Fruit fly (Drosophila melanogaster) whole organism, adult: ENCODE results near the gene Hmu.

Experiments used
- CG11617 ChIP-seq: fragments of 200-800 bp; sonication (Bioruptor generic); optimal IDR thresholded peaks from 2 replicates; lab custom pipeline; 2017; ENCODE audit warnings: mild to moderate bottlenecking, missing biosample characterization, missing genetic modification reagents, missing genetic modification characterization
- CG12768 ChIP-seq: fragments of 200-800 bp; sonication (Bioruptor generic); optimal IDR thresholded peaks from 2 replicates; lab custom pipeline; 2017; ENCODE audit warnings: missing biosample characterization, missing genetic modification characterization, mild to moderate bottlenecking, moderate library complexity, missing genetic modification reagents
- CG14711 ChIP-seq: fragments of 200-800 bp; sonication (Bioruptor generic); optimal IDR thresholded peaks from 2 replicates; lab custom pipeline; 2018; ENCODE audit warnings: missing biosample characterization, mild to moderate bottlenecking, missing genetic modification characterization, moderate library complexity
- CG1620 ChIP-seq: fragments of 200-800 bp; sonication (Bioruptor generic); optimal IDR thresholded peaks from 2 replicates; lab custom pipeline; 2016; ENCODE audit warnings: missing biosample characterization, missing genetic modification characterization
- CG33017 ChIP-seq: fragments of 200-800 bp; sonication (Bioruptor generic); optimal IDR thresholded peaks from 2 replicates; lab custom pipeline; 2018; ENCODE audit warnings: missing biosample characterization, mild to moderate bottlenecking, missing genetic modification characterization, moderate library complexity
- CG5204 ChIP-seq: fragments of 200-800 bp; sonication (Bioruptor generic); optimal IDR thresholded peaks from 2 replicates; lab custom pipeline; 2016; ENCODE audit warnings: missing biosample characterization, missing genetic modification characterization
- CG7045 ChIP-seq: fragments of 200-800 bp; sonication (Bioruptor generic); optimal IDR thresholded peaks from 2 replicates; lab custom pipeline; 2017; ENCODE audit warnings: missing biosample characterization, mild to moderate bottlenecking, missing genetic modification characterization
- CG7101 ChIP-seq: fragments of 200-800 bp; sonication (Bioruptor generic); optimal IDR thresholded peaks from 2 replicates; lab custom pipeline; 2018; ENCODE audit warnings: missing biosample characterization, mild to moderate bottlenecking, missing genetic modification characterization, moderate library complexity
- Clk ChIP-seq: fragments of 200-800 bp; sonication (Bioruptor generic); optimal IDR thresholded peaks from 2 replicates; lab custom pipeline; 2017; ENCODE audit warnings: missing biosample characterization, missing genetic modification characterization
- Crg-1 ChIP-seq: fragments of 200-800 bp; sonication (Bioruptor generic); optimal IDR thresholded peaks from 2 replicates; lab custom pipeline; 2016; ENCODE audit warnings: missing biosample characterization, missing genetic modification characterization
- Hr96 ChIP-seq: fragments of 200-800 bp; sonication (Bioruptor generic); optimal IDR thresholded peaks from 2 replicates; lab custom pipeline; 2016; ENCODE audit warnings: missing biosample characterization, missing genetic modification characterization
- Mnt ChIP-seq: fragments of 200-800 bp; sonication (Bioruptor generic); optimal IDR thresholded peaks from 2 replicates; lab custom pipeline; 2016; ENCODE audit warnings: missing biosample characterization, mild to moderate bottlenecking, missing genetic modification characterization
- bab1 ChIP-seq: fragments of 200-800 bp; sonication (Bioruptor generic); optimal IDR thresholded peaks from 3 replicates; lab custom pipeline; 2019; ENCODE audit warnings: missing biosample characterization, mild to moderate bottlenecking, missing genetic modification characterization, moderate library complexity
- cic ChIP-seq: fragments of 200-800 bp; sonication (Bioruptor generic); optimal IDR thresholded peaks from 2 replicates; lab custom pipeline; 2017; ENCODE audit warnings: missing biosample characterization, mild to moderate bottlenecking, missing genetic modification characterization, moderate library complexity
- cnc ChIP-seq, 2 experiments: fragments of >200 bp; optimal IDR thresholded peaks; 2 replicates each; lab custom pipeline; 2017
- kay ChIP-seq: fragments of 200-800 bp; sonication (Bioruptor generic); peaks from one replicate; lab custom pipeline; 2016; ENCODE audit warnings: missing biosample characterization, missing genetic modification characterization, borderline replicate concordance
- ovo ChIP-seq: fragments of 200-800 bp; sonication (Bioruptor generic); optimal IDR thresholded peaks from 2 replicates; lab custom pipeline; 2016; ENCODE audit warnings: missing biosample characterization, missing genetic modification characterization
- pad ChIP-seq: fragments of 200-800 bp; sonication (Bioruptor generic); optimal IDR thresholded peaks from 3 replicates; lab custom pipeline; 2017; ENCODE audit warnings: missing biosample characterization, missing genetic modification characterization, mild to moderate bottlenecking, moderate library complexity, missing genetic modification reagents
- tj ChIP-seq: fragments of 200-800 bp; sonication (Bioruptor generic); optimal IDR thresholded peaks from 3 replicates; lab custom pipeline; 2017; ENCODE audit warnings: missing biosample characterization, mild to moderate bottlenecking, missing genetic modification characterization, moderate library complexity
- toe ChIP-seq: fragments of 200-800 bp; sonication (Bioruptor generic); optimal IDR thresholded peaks from 2 replicates; lab custom pipeline; 2016; ENCODE audit warnings: missing biosample characterization, missing genetic modification characterization

Gene Hmu

DNA sequence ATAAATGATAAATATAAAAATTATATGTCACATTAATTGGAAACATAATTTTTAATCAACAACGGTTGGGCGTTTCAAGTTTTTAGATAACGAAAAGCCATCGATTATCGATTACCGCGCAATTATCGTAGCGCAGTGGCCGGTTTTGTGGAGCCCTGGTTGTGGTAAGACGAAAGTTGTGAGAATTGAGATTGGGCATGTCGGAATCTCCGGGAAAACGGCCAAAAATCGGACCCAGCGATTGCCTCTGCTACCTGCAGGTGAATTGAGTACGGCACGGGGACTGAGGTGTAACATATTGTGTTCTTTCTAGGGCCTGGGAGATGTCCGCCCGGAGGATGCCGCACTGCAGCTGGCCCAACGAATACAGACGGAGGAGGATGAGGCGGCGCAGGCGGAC, 4.9 kb upstream of the Hmu start, which contains the start of gene CG3368:
CG3368 (plus strand) TSS at position 136 of the 400 bp plus-strand sequence.
- TF ChIP-seq CG11617 (GFP tag; lab: Kevin White, UChicago): no peak
- TF ChIP-seq Mnt (GFP tag; lab: Kevin White, UChicago): peak; percentile 54

DNA sequence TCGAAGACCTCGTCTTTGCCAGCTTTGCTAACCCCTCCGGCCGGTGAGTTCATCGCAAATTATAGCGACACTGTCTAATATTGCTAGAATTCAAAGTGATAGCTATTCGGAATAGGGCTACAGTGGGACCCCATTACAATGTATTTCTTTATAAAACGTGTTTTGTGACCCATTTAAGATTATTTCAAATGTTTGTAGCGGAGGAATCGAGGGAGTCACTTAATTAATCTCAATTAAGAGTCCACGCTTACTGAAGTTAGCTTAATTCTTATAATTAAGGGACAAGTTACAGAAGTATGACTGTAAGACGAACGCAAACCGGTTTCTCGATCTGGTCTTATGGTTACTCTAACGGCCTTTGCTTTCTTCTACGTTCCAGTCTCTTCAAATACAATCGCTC, 1.1 kb downstream of the Hmu start:
- TF ChIP-seq kay (GFP tag; lab: Kevin White, UChicago) (no peak), CG33017 (peak; percentile 19), CG7101 (tag; lab: Kevin White, UChicago) (peak; percentile 7), CG14711 (tag; lab: Kevin White, UChicago) (peak; percentile 1)

DNA sequence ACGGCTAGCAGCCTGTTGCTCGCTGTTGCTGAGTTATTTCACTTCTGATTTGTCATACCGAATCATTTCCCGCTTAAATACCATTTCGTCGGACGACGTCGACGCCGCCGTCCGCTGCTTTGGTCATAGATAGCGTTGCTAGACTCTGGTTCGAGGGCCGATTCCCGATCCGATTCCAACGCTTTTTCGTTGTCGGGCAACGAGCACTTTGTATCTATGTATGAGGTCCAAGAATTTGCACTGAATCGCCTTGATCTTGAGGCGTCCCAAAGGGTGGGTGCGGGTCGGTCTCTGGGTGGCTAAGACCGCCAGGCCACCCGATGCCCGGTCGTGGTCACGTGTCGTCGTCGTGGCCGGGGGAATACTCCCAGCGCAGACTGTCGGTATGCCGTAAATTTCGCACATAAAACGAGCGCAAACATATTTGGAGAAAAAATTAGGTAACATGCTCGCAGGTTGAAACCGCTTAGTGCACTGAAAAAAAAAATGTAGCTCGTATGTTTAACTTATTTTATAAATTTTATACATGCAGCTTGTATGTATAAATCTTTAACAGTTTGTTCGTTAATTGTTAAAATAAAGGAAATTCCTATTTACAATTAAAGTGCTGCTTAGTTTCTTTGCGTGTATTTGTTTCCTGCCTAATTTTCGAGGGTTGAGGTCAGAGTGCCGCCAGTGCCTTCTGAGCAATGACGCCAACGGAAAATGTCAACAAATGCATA, 3.8 kb downstream of the Hmu start, which contains the start of gene CG3348:
CG3348 (minus strand) TSS at position 51 of the 722 bp plus-strand sequence.
- TF ChIP-seq Crg-1 (GFP tag; lab: Kevin White, UChicago) (no peak), bab1 (GFP tag; lab: Kevin White, UChicago) (peak; percentile 5), pad (GFP tag; lab: Kevin White, UChicago) (peak; percentile 24), Mnt (GFP tag; lab: Kevin White, UChicago) (no peak), CG7045 (GFP tag; lab: Kevin White, UChicago) (peak; percentile 38), ovo (peak; percentile 47), tj (GFP tag; lab: Kevin White, UChicago) (peak; percentile 30), Hr96 (no peak), CG1620 (GFP tag; lab: Kevin White, UChicago) (peak; percentile 3), cnc (optimal IDR thresholded peaks at IDR 0.05; lab: Kevin White, UChicago) (no peak), toe (GFP tag; lab: Kevin White, UChicago) (peak; percentile 32), CG11617 (GFP tag; lab: Kevin White, UChicago) (peak; percentile 68), CG33017 (peak; percentile 49), CG5204 (peak; percentile 53), Clk (peak; percentile 7), kay (GFP tag; lab: Kevin White, UChicago) (no peak), cic (GFP tag; lab: Kevin White, UChicago) (no peak), CG14711 (tag; lab: Kevin White, UChicago) (peak; percentile 69), CG12768 (GFP tag; lab: Kevin White, UChicago) (peak; percentile 57), CG7101 (tag; lab: Kevin White, UChicago) (peak; percentile 71)

DNA sequence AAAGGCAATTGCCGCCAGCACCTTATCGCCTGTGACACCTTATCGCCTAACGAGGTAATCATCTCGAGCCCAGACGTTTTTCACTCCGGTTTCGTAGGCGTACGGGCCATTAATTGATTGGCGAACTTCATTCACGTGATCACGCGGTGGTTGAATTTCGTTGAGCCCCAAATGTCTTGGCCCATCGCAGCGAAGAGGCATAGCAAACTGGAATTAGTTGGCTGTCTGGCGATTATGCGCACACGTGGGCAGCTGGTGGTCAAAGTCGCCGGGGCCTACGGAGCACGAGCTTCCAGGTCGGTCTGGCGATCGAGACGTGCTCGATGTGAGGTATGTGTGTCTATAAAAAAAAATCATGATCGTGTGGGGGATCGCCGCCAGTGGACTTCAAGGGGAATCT, 4.5 kb downstream of the Hmu start:
- TF ChIP-seq CG1620 (GFP tag; lab: Kevin White, UChicago) (no peak), cnc (optimal IDR thresholded peaks at IDR 0.05; lab: Kevin White, UChicago) (no peak), Crg-1 (GFP tag; lab: Kevin White, UChicago) (no peak), CG11617 (GFP tag; lab: Kevin White, UChicago) (no peak), Mnt (GFP tag; lab: Kevin White, UChicago) (no peak), ovo (no peak), CG7045 (GFP tag; lab: Kevin White, UChicago) (no peak), cic (GFP tag; lab: Kevin White, UChicago) (no peak), Clk (no peak), CG12768 (GFP tag; lab: Kevin White, UChicago) (no peak), pad (GFP tag; lab: Kevin White, UChicago) (no peak), CG7101 (tag; lab: Kevin White, UChicago) (no peak), CG5204 (no peak), CG14711 (tag; lab: Kevin White, UChicago) (no peak), Hr96 (no peak), bab1 (GFP tag; lab: Kevin White, UChicago) (no peak), kay (GFP tag; lab: Kevin White, UChicago) (no peak), toe (GFP tag; lab: Kevin White, UChicago) (no peak), tj (GFP tag; lab: Kevin White, UChicago) (no peak), CG33017 (no peak)

DNA sequence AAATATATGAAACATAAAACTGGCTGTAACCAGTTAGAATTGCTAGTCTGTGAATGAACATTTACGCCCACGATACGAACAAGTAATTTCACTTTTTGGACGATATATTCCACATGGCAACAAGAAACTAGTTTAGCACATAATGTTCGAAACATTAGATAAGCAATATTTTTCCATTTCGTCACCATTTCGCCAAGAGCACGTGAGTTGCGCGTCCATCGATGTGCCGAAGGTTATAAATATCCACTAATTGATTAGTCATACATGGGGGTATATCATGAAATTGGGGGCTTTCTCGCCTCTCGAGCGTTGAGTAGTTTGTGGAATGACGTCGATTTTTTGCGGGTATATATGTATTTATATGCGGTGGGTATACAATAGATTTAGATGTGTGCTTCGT, 5.5 kb downstream of the Hmu start:
- no peak for TF ChIP-seq pad (GFP tag; lab: Kevin White, UChicago)
- TF ChIP-seq CG1620 (GFP tag; lab: Kevin White, UChicago): no peak

DNA sequence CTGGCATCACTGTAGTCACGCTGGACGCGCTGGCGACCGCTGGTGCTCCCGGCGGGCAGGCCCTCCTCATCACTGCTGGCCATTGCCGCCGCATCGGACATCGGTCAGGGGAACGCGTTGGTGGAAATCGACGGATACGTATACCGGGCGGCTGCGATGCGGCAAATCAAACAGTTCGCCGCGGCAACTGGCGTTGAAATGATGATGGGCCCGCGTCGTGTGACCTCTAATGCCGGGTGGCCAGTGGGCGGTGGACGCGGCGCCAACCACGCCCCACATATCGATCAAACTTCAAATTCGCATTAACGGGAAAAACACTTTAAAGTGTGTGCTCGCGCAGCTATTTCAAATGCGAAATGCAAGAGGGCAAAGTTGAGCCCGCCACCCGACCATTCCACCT, 33.7 kb downstream of the Hmu start, which contains the start of gene CG3339:
CG3339 (minus strand) TSS at position 101 of the 400 bp plus-strand sequence.
- TF ChIP-seq Mnt (GFP tag; lab: Kevin White, UChicago) (no peak), ovo (no peak), Crg-1 (GFP tag; lab: Kevin White, UChicago) (no peak), CG7045 (GFP tag; lab: Kevin White, UChicago) (no peak), pad (GFP tag; lab: Kevin White, UChicago) (no peak), CG33017 (no peak), CG7101 (tag; lab: Kevin White, UChicago) (no peak), CG14711 (tag; lab: Kevin White, UChicago) (no peak), Hr96 (no peak), CG5204 (no peak), kay (GFP tag; lab: Kevin White, UChicago) (no peak), Clk (no peak), tj (GFP tag; lab: Kevin White, UChicago) (no peak), CG12768 (GFP tag; lab: Kevin White, UChicago) (no peak)
